Worm (Caenorhabditis elegans): ENCODE results near the gene pgm-1.
"Not testable (repeated sequence)": the region's sequence is repeated elsewhere in the genome, so short reads cannot be mapped to it uniquely, and the experiment has no call there.

pgm-1 gene

DNA sequence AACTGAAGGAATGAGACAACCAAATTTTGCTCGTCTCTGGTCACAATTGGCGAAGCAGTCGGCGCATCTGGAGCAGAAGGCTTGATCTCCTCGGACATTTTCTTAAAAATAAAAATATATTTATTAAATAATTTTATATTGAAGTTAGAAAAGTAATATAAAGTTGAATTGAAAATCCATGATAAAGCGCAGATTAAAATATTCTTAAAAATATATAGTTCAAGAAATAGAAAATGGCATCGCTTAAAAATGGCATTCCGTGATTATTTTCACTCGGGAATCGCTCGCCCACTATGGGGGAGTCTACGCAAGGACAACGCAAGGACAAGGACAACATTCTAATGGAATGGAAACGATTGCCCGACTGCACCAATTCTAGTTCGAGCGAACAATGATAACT, 14.5 kb downstream of the pgm-1 start, which contains the start of gene sgt-1:
TSS of gene sgt-1 (minus strand) at position 101 of the 400 bp plus-strand sequence.
- not testable (repeated sequence) for TF ChIP-seq grh-1 (GFP tag; IDR thresholded peaks at IDR 0.05); elt-2 (tag; optimal IDR thresholded peaks at IDR 0.05); mef-2 (tag; optimal IDR thresholded peaks at IDR 0.05)

DNA sequence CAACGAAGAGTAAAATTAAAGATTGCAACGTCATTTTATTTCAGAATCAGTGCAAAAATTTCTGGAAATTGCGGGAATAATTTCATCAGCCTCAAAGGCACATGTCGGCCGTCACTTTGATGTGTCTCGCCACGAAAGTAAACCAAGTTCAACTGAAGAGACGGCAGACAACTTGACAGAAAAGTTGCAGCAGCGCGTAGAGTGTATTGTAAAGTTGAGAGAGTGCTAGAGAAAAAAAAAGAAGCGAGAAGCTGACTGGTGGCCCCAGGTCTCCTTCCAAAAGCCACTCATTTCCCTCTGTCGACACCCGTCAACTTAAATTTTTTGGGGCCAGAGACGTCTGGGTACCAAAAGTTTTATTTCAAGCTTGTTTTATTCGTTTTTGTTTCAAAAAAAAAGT, 15.0 kb downstream of the pgm-1 start:
- peak; percentile 30 to 61 (median 42) for TF ChIP-seq ceh-82 (tag; optimal IDR thresholded peaks at IDR 0.05)
- TF ChIP-seq ceh-8 (GFP tag; optimal IDR thresholded peaks at IDR 0.05) = no peak
- TF ChIP-seq mdl-1 (tag; optimal IDR thresholded peaks at IDR 0.05) = peak in 1 of 2 experiments; percentile 77
- TF ChIP-seq hlh-4 (tag; optimal IDR thresholded peaks at IDR 0.05) = no peak
- peak; percentile 48 for TF ChIP-seq F16B12.6 (tag; optimal IDR thresholded peaks at IDR 0.05)
- no peak for TF ChIP-seq unc-130 (tag; optimal IDR thresholded peaks at IDR 0.05)
- TF ChIP-seq dsc-1 (tag; optimal IDR thresholded peaks at IDR 0.05) = peak; percentile 56
- TF ChIP-seq unc-30 (tag; optimal IDR thresholded peaks at IDR 0.05) = no peak
- TF ChIP-seq egl-27 (tag; optimal IDR thresholded peaks at IDR 0.05) = no peak
- TF ChIP-seq zip-4 (GFP tag; optimal IDR thresholded peaks at IDR 0.05) = no peak
- no peak for TF ChIP-seq mab-9 (GFP tag; IDR thresholded peaks at IDR 0.05)
- TF ChIP-seq snu-23 (GFP tag; optimal IDR thresholded peaks at IDR 0.05) = peak; percentile 77
- TF ChIP-seq ces-1 (GFP tag; optimal IDR thresholded peaks at IDR 0.05) = no peak
- no peak for TF ChIP-seq pag-3 (tag; optimal IDR thresholded peaks at IDR 0.05; ENCODE audit: borderline replicate concordance, insufficient read depth)
- no peak for TF ChIP-seq tlp-1 (tag; optimal IDR thresholded peaks at IDR 0.05)
- TF ChIP-seq egl-13 (tag; optimal IDR thresholded peaks at IDR 0.05) = peak; percentile 4
- TF ChIP-seq nhr-77 (tag; optimal IDR thresholded peaks at IDR 0.05) = peak; percentile 31
- no peak for TF ChIP-seq grh-1 (GFP tag; IDR thresholded peaks at IDR 0.05)
- no peak for TF ChIP-seq alr-1 (tag; optimal IDR thresholded peaks at IDR 0.05; ENCODE audit: borderline replicate concordance)
- TF ChIP-seq lsy-2 (tag; optimal IDR thresholded peaks at IDR 0.05) = peak; percentile 71 to 86
- no peak for TF ChIP-seq sup-37 (GFP tag; optimal IDR thresholded peaks at IDR 0.05)
- no peak for TF ChIP-seq ceh-90 (tag; optimal IDR thresholded peaks at IDR 0.05)
- peak; percentile 80 for TF ChIP-seq nhr-20 (tag; optimal IDR thresholded peaks at IDR 0.05)
- TF ChIP-seq nhr-76 (tag; optimal IDR thresholded peaks at IDR 0.05) = no peak
- no peak for TF ChIP-seq aly-2 (tag; optimal IDR thresholded peaks at IDR 0.05)
- TF ChIP-seq sox-4 (tag; optimal IDR thresholded peaks at IDR 0.05) = no peak
- TF ChIP-seq nhr-12 (tag; optimal IDR thresholded peaks at IDR 0.05) = no peak
- TF ChIP-seq ztf-4 (tag; optimal IDR thresholded peaks at IDR 0.05) = peak; percentile 32
- no peak for TF ChIP-seq nhr-237 (tag; optimal IDR thresholded peaks at IDR 0.05)
- no peak for TF ChIP-seq vab-15 (tag; optimal IDR thresholded peaks at IDR 0.05)
- no peak for TF ChIP-seq C04F5.9 (tag; optimal IDR thresholded peaks at IDR 0.05)
- no peak for TF ChIP-seq ceh-88 (GFP tag; IDR thresholded peaks at IDR 0.05)
- no peak for TF ChIP-seq ztf-11 (tag; optimal IDR thresholded peaks at IDR 0.05)
- TF ChIP-seq unc-62 (GFP tag; optimal IDR thresholded peaks at IDR 0.05) = no peak
- TF ChIP-seq C16A3.4 (tag; optimal IDR thresholded peaks at IDR 0.05) = peak; percentile 51
- peak; percentile 85 for TF ChIP-seq mep-1 (tag; optimal IDR thresholded peaks at IDR 0.05)
- TF ChIP-seq C34B4.2 (tag; optimal IDR thresholded peaks at IDR 0.05) = no peak
- peak; percentile 80 for TF ChIP-seq nhr-71 (tag; optimal IDR thresholded peaks at IDR 0.05)
- TF ChIP-seq lin-39 (tag; optimal IDR thresholded peaks at IDR 0.05) = no peak
- peak; percentile 67 for TF ChIP-seq tbx-2 (tag; optimal IDR thresholded peaks at IDR 0.05)
- no peak for TF ChIP-seq unc-98 (GFP tag; IDR thresholded peaks at IDR 0.05)
- no peak for TF ChIP-seq nhr-84 (tag; optimal IDR thresholded peaks at IDR 0.05)
- peak; percentile 60 for TF ChIP-seq swsn-7 (tag; optimal IDR thresholded peaks at IDR 0.05)
- no peak for TF ChIP-seq pax-3 (tag; optimal IDR thresholded peaks at IDR 0.05)
- TF ChIP-seq hpl-2 (GFP tag; optimal IDR thresholded peaks at IDR 0.05) = no peak
- TF ChIP-seq aha-1 (tag; optimal IDR thresholded peaks at IDR 0.05) = no peak
- peak; percentile 41 for TF ChIP-seq fos-1 (tag; optimal IDR thresholded peaks at IDR 0.05)
- no peak for TF ChIP-seq nhr-90 (tag; optimal IDR thresholded peaks at IDR 0.05; ENCODE audit: poor library complexity)
- TF ChIP-seq xbp-1 (tag; optimal IDR thresholded peaks at IDR 0.05) = peak; percentile 65

Measured in whole organism, L1 larva.